Fruit fly (Drosophila melanogaster) whole organism, pupa: ENCODE data around the gene CG44153.

ENCODE experiments used
- CG10348 ChIP-seq: fragments of 200-800 bp; sonication (Bioruptor generic); IDR thresholded peaks from 2 replicates; pipeline ENCODE4 v1.3.6; 2022; ENCODE audit warnings: missing biosample characterization, missing genetic modification characterization
- CG12605 ChIP-seq: fragments of 200-800 bp; sonication (Bioruptor generic); IDR thresholded peaks from 2 replicates; pipeline ENCODE4 v1.3.6; 2022; ENCODE audit warnings: missing biosample characterization, missing genetic modification characterization
- CG13204 ChIP-seq: fragments of 200-800 bp; sonication (Bioruptor generic); optimal IDR thresholded peaks from 2 replicates; lab custom pipeline; 2018; ENCODE audit warnings: missing biosample characterization, mild to moderate bottlenecking, missing genetic modification characterization, moderate library complexity
- CG14655 ChIP-seq: fragments of 200-800 bp; sonication (Bioruptor generic); optimal IDR thresholded peaks from 3 replicates; lab custom pipeline; 2017; ENCODE audit warnings: mild to moderate bottlenecking, missing biosample characterization, missing genetic modification reagents, missing genetic modification characterization
- CG15710 ChIP-seq: fragments of 200-800 bp; sonication (Bioruptor generic); optimal IDR thresholded peaks from 2 replicates; lab custom pipeline; 2018; ENCODE audit warnings: missing biosample characterization, mild to moderate bottlenecking, missing genetic modification characterization, moderate library complexity
- CG17806 ChIP-seq: fragments of 200-800 bp; sonication (Bioruptor generic); optimal IDR thresholded peaks from 2 replicates; lab custom pipeline; 2018; ENCODE audit warnings: missing biosample characterization, mild to moderate bottlenecking, missing genetic modification characterization, moderate library complexity
- CG32121 ChIP-seq: fragments of 200-800 bp; sonication (Bioruptor generic); IDR thresholded peaks from 2 replicates; pipeline ENCODE4 v1.3.6; 2022; ENCODE audit warnings: missing biosample characterization, missing genetic modification characterization
- CG34367 ChIP-seq: fragments of 200-800 bp; sonication (Bioruptor generic); optimal IDR thresholded peaks from 2 replicates; lab custom pipeline; 2018; ENCODE audit warnings: missing biosample characterization, mild to moderate bottlenecking, missing genetic modification characterization
- CG4496 ChIP-seq: fragments of 200-800 bp; sonication (Bioruptor generic); IDR thresholded peaks from 3 replicates; pipeline ENCODE4 v1.3.6; 2022; ENCODE audit warnings: missing biosample characterization, missing genetic modification characterization
- CG8159 ChIP-seq: fragments of 200-800 bp; sonication (Bioruptor generic); optimal IDR thresholded peaks from 3 replicates; lab custom pipeline; 2018; ENCODE audit warnings: missing biosample characterization, mild to moderate bottlenecking, missing genetic modification characterization, moderate library complexity
- CG8301 ChIP-seq: fragments of 200-800 bp; sonication (Bioruptor generic); optimal IDR thresholded peaks from 2 replicates; lab custom pipeline; 2018; ENCODE audit warnings: missing biosample characterization, mild to moderate bottlenecking, missing genetic modification characterization
- CG9948 ChIP-seq: fragments of 200-800 bp; sonication (Bioruptor generic); optimal IDR thresholded peaks from 2 replicates; lab custom pipeline; 2018; ENCODE audit warnings: missing biosample characterization, mild to moderate bottlenecking, missing genetic modification characterization, moderate library complexity
- D1 ChIP-seq: fragments of 200-800 bp; sonication (Bioruptor generic); optimal IDR thresholded peaks from 2 replicates; lab custom pipeline; 2018; ENCODE audit warnings: missing biosample characterization, mild to moderate bottlenecking, missing genetic modification characterization, moderate library complexity
- EcR ChIP-seq: fragments of 200-800 bp; sonication (Bioruptor generic); optimal IDR thresholded peaks from 3 replicates; lab custom pipeline; 2019; ENCODE audit warnings: missing biosample characterization, missing genetic modification characterization, mild to moderate bottlenecking, moderate library complexity, missing genetic modification reagents
- Ets98B ChIP-seq: fragments of 200-800 bp; sonication (Bioruptor generic); IDR thresholded peaks from 2 replicates; pipeline ENCODE4 v1.3.6; 2022; ENCODE audit warnings: missing biosample characterization, missing genetic modification characterization
- Pif1A ChIP-seq: fragments of 200-800 bp; sonication (Bioruptor generic); optimal IDR thresholded peaks from 3 replicates; lab custom pipeline; 2016; ENCODE audit warnings: missing biosample characterization, missing genetic modification characterization
- Pif1B ChIP-seq: fragments of 200-800 bp; sonication (Bioruptor generic); optimal IDR thresholded peaks from 3 replicates; lab custom pipeline; 2016; ENCODE audit warnings: missing biosample characterization, missing genetic modification characterization
- Snoo ChIP-seq: fragments of 200-800 bp; sonication (Bioruptor generic); optimal IDR thresholded peaks from 3 replicates; lab custom pipeline; 2017; ENCODE audit warnings: missing biosample characterization, mild to moderate bottlenecking, missing genetic modification characterization, inconsistent platforms
- fd96Ca ChIP-seq: fragments of 200-800 bp; sonication (Bioruptor generic); IDR thresholded peaks from 3 replicates; pipeline ENCODE4 v1.3.6; 2022; ENCODE audit warnings: missing biosample characterization, missing genetic modification characterization
- gl ChIP-seq: fragments of 200-800 bp; sonication (Bioruptor generic); optimal IDR thresholded peaks from 2 replicates; lab custom pipeline; 2018; ENCODE audit warnings: missing biosample characterization, mild to moderate bottlenecking, missing genetic modification characterization
- rn ChIP-seq: fragments of 200-800 bp; sonication (Bioruptor generic); IDR thresholded peaks from 2 replicates; pipeline ENCODE4 v1.3.6; 2022; ENCODE audit warnings: missing biosample characterization, missing genetic modification characterization

The CG44153 gene

dm6 chr2L:10123963-10124362, 56.1 kb downstream of the CG44153 start:
- TF ChIP-seq gl (tag; lab: Kevin White, UChicago) (no peak), EcR (no peak), Snoo (tag; lab: Kevin White, UChicago) (no peak), Ets98B (GFP tag; lab: Robert Waterston, UW) (no peak), D1 (tag; lab: Kevin White, UChicago) (no peak), CG8301 (tag; lab: Kevin White, UChicago) (no peak)

DNA sequence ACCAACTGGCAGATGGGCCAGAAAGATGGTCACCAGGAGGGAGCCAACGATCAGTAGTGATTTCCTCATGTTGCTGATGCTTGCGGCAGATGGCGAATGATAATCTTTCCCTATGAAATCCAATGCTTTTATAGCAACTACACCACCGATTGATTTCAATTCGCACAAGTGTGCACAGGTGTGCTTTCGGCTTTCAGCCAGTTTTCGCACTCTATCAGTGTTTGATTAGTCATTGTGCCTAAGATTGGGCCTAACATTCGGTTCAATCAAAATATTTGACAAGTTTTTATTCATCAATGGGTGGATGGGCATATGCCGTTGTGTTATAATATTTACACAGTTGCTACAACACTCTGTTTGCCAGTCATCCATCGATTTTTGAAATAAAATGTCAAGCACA, 57.4 kb downstream of the CG44153 start, which contains the start of gene CG13135:
Gene CG13135 (minus strand): TSS at position 101 of the 400 bp plus-strand sequence.
- TF ChIP-seq Snoo (tag; lab: Kevin White, UChicago) (no peak), Pif1B (no peak), rn (GFP tag; lab: Robert Waterston, UW) (no peak), CG12605 (GFP tag; lab: Robert Waterston, UW) (no peak), EcR (no peak), gl (tag; lab: Kevin White, UChicago) (no peak), CG13204 (GFP tag; lab: Kevin White, UChicago) (no peak), CG32121 (GFP tag; lab: Robert Waterston, UW) (no peak), CG8301 (tag; lab: Kevin White, UChicago) (no peak), Ets98B (GFP tag; lab: Robert Waterston, UW) (no peak), D1 (tag; lab: Kevin White, UChicago) (no peak), CG9948 (tag; lab: Kevin White, UChicago) (no peak), CG10348 (GFP tag; lab: Robert Waterston, UW) (no peak), Pif1A (GFP tag; lab: Kevin White, UChicago) (no peak), CG34367 (tag; lab: Kevin White, UChicago) (no peak), CG14655 (GFP tag; lab: Kevin White, UChicago) (no peak), CG17806 (tag; lab: Kevin White, UChicago) (no peak), fd96Ca (GFP tag; lab: Robert Waterston, UW) (no peak)

dm6 chr2L:10108749-10109148, 71.3 kb downstream of the CG44153 start:
- TF ChIP-seq CG34367 (tag; lab: Kevin White, UChicago) = no peak
- no peak for TF ChIP-seq D1 (tag; lab: Kevin White, UChicago)
- TF ChIP-seq EcR = no peak
- TF ChIP-seq Ets98B (GFP tag; lab: Robert Waterston, UW) = no peak
- TF ChIP-seq Snoo (tag; lab: Kevin White, UChicago) = no peak
- no peak for TF ChIP-seq fd96Ca (GFP tag; lab: Robert Waterston, UW)
- no peak for TF ChIP-seq CG4496 (GFP tag; lab: Robert Waterston, UW)
- no peak for TF ChIP-seq CG9948 (tag; lab: Kevin White, UChicago)
- TF ChIP-seq CG8301 (tag; lab: Kevin White, UChicago) = no peak
- no peak for TF ChIP-seq CG8159
- no peak for TF ChIP-seq CG14655 (GFP tag; lab: Kevin White, UChicago)
- TF ChIP-seq CG10348 (GFP tag; lab: Robert Waterston, UW) = no peak
- TF ChIP-seq rn (GFP tag; lab: Robert Waterston, UW) = no peak
- no peak for TF ChIP-seq gl (tag; lab: Kevin White, UChicago)
- TF ChIP-seq CG15710 = no peak
- TF ChIP-seq CG12605 (GFP tag; lab: Robert Waterston, UW) = no peak
- TF ChIP-seq CG13204 (GFP tag; lab: Kevin White, UChicago) = no peak
- TF ChIP-seq CG32121 (GFP tag; lab: Robert Waterston, UW) = no peak
- no peak for TF ChIP-seq Pif1B
- no peak for TF ChIP-seq CG17806 (tag; lab: Kevin White, UChicago)

DNA sequence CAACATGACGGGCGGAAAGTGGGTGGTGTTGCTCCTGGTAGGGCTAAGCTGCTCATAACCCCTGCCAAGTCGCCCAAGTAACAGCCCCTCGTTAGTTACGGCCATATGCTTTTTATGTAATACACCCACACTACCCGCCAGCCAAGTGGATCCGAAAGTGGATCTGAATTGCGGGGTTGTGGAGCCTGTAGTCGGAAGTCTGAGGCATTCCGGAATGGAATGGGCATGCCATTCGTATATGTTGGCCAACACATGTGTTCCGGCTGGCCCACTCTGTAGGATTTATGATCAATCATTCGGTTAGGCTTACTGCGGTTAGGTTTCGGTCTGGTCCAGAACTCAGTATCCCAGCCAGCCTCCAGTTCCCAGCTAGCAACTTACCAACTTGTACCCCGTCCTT, 83.9 kb downstream of the CG44153 start:
- TF ChIP-seq CG9948 (tag; lab: Kevin White, UChicago) (no peak), gl (tag; lab: Kevin White, UChicago) (no peak), CG34367 (tag; lab: Kevin White, UChicago) (no peak), CG14655 (GFP tag; lab: Kevin White, UChicago) (no peak), CG8301 (tag; lab: Kevin White, UChicago) (no peak), CG17806 (tag; lab: Kevin White, UChicago) (no peak), fd96Ca (GFP tag; lab: Robert Waterston, UW) (no peak), Snoo (tag; lab: Kevin White, UChicago) (no peak), CG4496 (GFP tag; lab: Robert Waterston, UW) (no peak), CG15710 (no peak), Pif1A (GFP tag; lab: Kevin White, UChicago) (no peak), CG13204 (GFP tag; lab: Kevin White, UChicago) (no peak), Pif1B (no peak), CG32121 (GFP tag; lab: Robert Waterston, UW) (no peak), D1 (tag; lab: Kevin White, UChicago) (no peak), rn (GFP tag; lab: Robert Waterston, UW) (no peak), CG8159 (no peak), CG10348 (GFP tag; lab: Robert Waterston, UW) (no peak), EcR (no peak)

DNA sequence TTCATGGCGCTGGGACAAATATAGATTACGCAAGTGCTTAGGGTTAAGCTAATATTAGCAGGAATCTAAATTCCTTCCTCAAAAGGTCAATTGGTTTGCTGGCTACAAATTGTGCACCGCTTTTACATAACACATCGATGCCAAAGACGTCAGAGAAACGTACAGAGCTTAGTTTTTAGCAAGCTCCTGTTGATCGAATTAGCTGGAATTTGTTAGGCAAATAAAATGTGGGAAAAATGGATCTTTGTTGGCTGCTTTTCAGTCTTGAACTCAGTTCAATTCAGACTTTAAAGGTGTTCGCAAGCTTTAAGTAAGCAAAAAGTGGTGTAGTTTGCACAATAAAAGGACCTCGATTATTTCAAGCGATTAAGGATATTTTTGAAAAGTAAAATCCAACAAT, 86.3 kb downstream of the CG44153 start, which contains the start of gene CG34109:
Gene CG34109 (plus strand): TSS at position 301 of the 400 bp plus-strand sequence.
- no peak for TF ChIP-seq CG34367 (tag; lab: Kevin White, UChicago)
- TF ChIP-seq D1 (tag; lab: Kevin White, UChicago) = no peak
- no peak for TF ChIP-seq EcR
- no peak for TF ChIP-seq Ets98B (GFP tag; lab: Robert Waterston, UW)
- no peak for TF ChIP-seq CG32121 (GFP tag; lab: Robert Waterston, UW)
- TF ChIP-seq CG8159 = no peak
- TF ChIP-seq Pif1A (GFP tag; lab: Kevin White, UChicago) = no peak
- TF ChIP-seq gl (tag; lab: Kevin White, UChicago) = no peak
- TF ChIP-seq CG8301 (tag; lab: Kevin White, UChicago) = no peak
- no peak for TF ChIP-seq rn (GFP tag; lab: Robert Waterston, UW)
- no peak for TF ChIP-seq CG12605 (GFP tag; lab: Robert Waterston, UW)
- TF ChIP-seq Pif1B = no peak
